Worm (Caenorhabditis elegans) whole organism, L4 larva: Measurements from ENCODE around the gene F09F7.5.

Source experiments
- D1046.2 ChIP-seq: fragments of 200-800 bp; sonication (Bioruptor generic); IDR thresholded peaks from 2 replicates; pipeline ENCODE4 v1.3.6; 2022; ENCODE audit warnings: missing genetic modification characterization, missing compliant biosample characterization
- F37D6.2 ChIP-seq: sonication (generic microtip); optimal IDR thresholded peaks from 2 replicates; lab custom pipeline; 2016; ENCODE audit warnings: mild to moderate bottlenecking, missing genetic modification characterization, missing compliant biosample characterization
- R02D3.7 ChIP-seq: fragments of 150-350 bp; sonication (generic microtip); optimal IDR thresholded peaks from 3 replicates; lab custom pipeline; 2014; ENCODE audit warnings: missing biosample characterization, missing genetic modification characterization
- aha-1 ChIP-seq: fragments of 150-350 bp; peaks from one replicate; lab custom pipeline; 2014; ENCODE audit warnings: missing biosample characterization, missing genetic modification characterization
- aly-2 ChIP-seq: sonication (generic microtip); optimal IDR thresholded peaks from 2 replicates; lab custom pipeline; 2018; ENCODE audit warnings: missing biosample characterization, missing genetic modification characterization
- ama-1 ChIP-seq: fragments of 150-350 bp; optimal IDR thresholded peaks from 2 replicates; lab custom pipeline; 2014; ENCODE audit warnings: inconsistent platforms, mixed read lengths
- arid-1 ChIP-seq: fragments of 200-800 bp; sonication (Bioruptor generic); conservative IDR thresholded peaks from 2 replicates; pipeline ENCODE4 v1.3.6; 2022; ENCODE audit warnings: missing genetic modification reagents, missing genetic modification characterization, missing compliant biosample characterization
- ceh-28 ChIP-seq: fragments of 150-350 bp; optimal IDR thresholded peaks from 2 replicates; lab custom pipeline; 2014; ENCODE audit warnings: missing biosample characterization, missing genetic modification reagents, missing genetic modification characterization
- daf-16 ChIP-seq, 3 experiments: sonication (generic microtip); optimal IDR thresholded peaks; 2 replicates each; lab custom pipeline; 2016 to 2017; ENCODE audit warnings: missing genetic modification characterization in 3 of 3, missing genetic modification reagents in 3 of 3, mild to moderate bottlenecking in 2 of 3, missing compliant biosample characterization in 2 of 3, missing biosample characterization in 1 of 3, moderate library complexity in 1 of 3
- dmd-9 ChIP-seq: fragments of 200-800 bp; sonication (Bioruptor generic); IDR thresholded peaks from 2 replicates; pipeline ENCODE4 v1.3.6; 2022; ENCODE audit warnings: missing genetic modification reagents, missing genetic modification characterization, missing compliant biosample characterization
- dpl-1 ChIP-seq: fragments of 150-350 bp; optimal IDR thresholded peaks from 2 replicates; lab custom pipeline; 2014; ENCODE audit warnings: missing biosample characterization, missing genetic modification reagents, missing genetic modification characterization
- dve-1 ChIP-seq: sonication (generic microtip); optimal IDR thresholded peaks from 2 replicates; lab custom pipeline; 2017; ENCODE audit warnings: antibody characterized with exemption, mild to moderate bottlenecking, missing genetic modification characterization, missing compliant biosample characterization; ENCODE audit not compliant: insufficient read depth
- fos-1 ChIP-seq: fragments of 150-350 bp; optimal IDR thresholded peaks from 2 replicates; lab custom pipeline; 2014; ENCODE audit warnings: missing biosample characterization, missing genetic modification characterization
- hif-1 ChIP-seq, 2 experiments: sonication (generic microtip); optimal IDR thresholded peaks; 2 replicates each; lab custom pipeline; 2016 to 2017; ENCODE audit warnings: missing compliant biosample characterization in 2 of 2, missing genetic modification characterization in 2 of 2, missing genetic modification reagents in 2 of 2, missing genotype in 2 of 2, mild to moderate bottlenecking in 1 of 2
- hlh-11 ChIP-seq: fragments of 200-800 bp; sonication (Bioruptor generic); optimal IDR thresholded peaks from 2 replicates; lab custom pipeline; 2018; ENCODE audit warnings: mild to moderate bottlenecking, missing genetic modification characterization, missing compliant biosample characterization
- hlh-30 ChIP-seq: sonication (generic microtip); optimal IDR thresholded peaks from 2 replicates; lab custom pipeline; 2017; ENCODE audit warnings: antibody characterized with exemption, mild to moderate bottlenecking, missing genetic modification characterization, missing compliant biosample characterization; ENCODE audit not compliant: insufficient read depth
- hmg-1.1 ChIP-seq: fragments of 200-800 bp; sonication (Bioruptor generic); IDR thresholded peaks from 2 replicates; pipeline ENCODE4 v1.3.6; 2022; ENCODE audit warnings: missing genetic modification reagents, missing genetic modification characterization, missing compliant biosample characterization
- lim-7 ChIP-seq: fragments of 200-800 bp; sonication (Bioruptor generic); IDR thresholded peaks from 2 replicates; pipeline ENCODE4 v1.3.6; 2022; ENCODE audit warnings: missing genetic modification characterization, missing compliant biosample characterization
- lin-15B ChIP-seq: fragments of 150-350 bp; sonication (generic microtip); optimal IDR thresholded peaks from 3 replicates; lab custom pipeline; 2014; ENCODE audit warnings: missing biosample characterization, missing genetic modification characterization
- lin-38 ChIP-seq: fragments of 200-800 bp; sonication (Bioruptor generic); IDR thresholded peaks from 2 replicates; pipeline ENCODE4 v1.3.6; 2022; ENCODE audit warnings: missing genetic modification reagents, missing genetic modification characterization, missing compliant biosample characterization
- lsy-2 ChIP-seq, 2 experiments: fragments of 150-350 bp in 1 of 2; sonication (generic microtip) in 1 of 2; optimal IDR thresholded peaks; 2 replicates each; lab custom pipeline; 2014 to 2017; ENCODE audit warnings: missing biosample characterization in 2 of 2, missing genetic modification characterization in 2 of 2
- madf-9 ChIP-seq: fragments of 200-800 bp; sonication (Bioruptor generic); conservative IDR thresholded peaks from 2 replicates; pipeline ENCODE4 v1.3.6; 2022; ENCODE audit warnings: missing genetic modification reagents, missing genetic modification characterization, missing compliant biosample characterization
- mdl-1 ChIP-seq, 2 experiments: fragments of 150-350 bp in 1 of 2; sonication (generic microtip) in 1 of 2; optimal IDR thresholded peaks; 2 replicates each; lab custom pipeline; 2014 to 2017; ENCODE audit warnings: missing biosample characterization in 2 of 2, missing genetic modification characterization in 2 of 2
- mes-2 ChIP-seq: sonication (generic microtip); optimal IDR thresholded peaks from 2 replicates; lab custom pipeline; 2016; ENCODE audit warnings: missing genotype, mild to moderate bottlenecking, missing genetic modification characterization, missing compliant biosample characterization; ENCODE audit not compliant: poor library complexity, severe bottlenecking
- mxl-3 ChIP-seq: fragments of 200-800 bp; sonication (Bioruptor generic); optimal IDR thresholded peaks from 2 replicates; lab custom pipeline; 2018; ENCODE audit warnings: mild to moderate bottlenecking, missing genetic modification characterization, missing compliant biosample characterization
- nhr-25 ChIP-seq: sonication (generic microtip); optimal IDR thresholded peaks from 2 replicates; lab custom pipeline; 2017; ENCODE audit warnings: missing genetic modification characterization, mild to moderate bottlenecking, missing compliant biosample characterization, antibody characterized with exemption, moderate library complexity, borderline replicate concordance; ENCODE audit not compliant: insufficient read depth
- nhr-28 ChIP-seq: fragments of 150-350 bp; optimal IDR thresholded peaks from 2 replicates; lab custom pipeline; 2014; ENCODE audit warnings: missing biosample characterization, missing genetic modification characterization
- nhr-41 ChIP-seq: fragments of 200-800 bp; sonication (Bioruptor generic); IDR thresholded peaks from 2 replicates; pipeline ENCODE4 v1.3.6; 2022; ENCODE audit warnings: missing genetic modification reagents, missing genetic modification characterization, missing compliant biosample characterization
- nhr-48 ChIP-seq: sonication (generic microtip); optimal IDR thresholded peaks from 2 replicates; lab custom pipeline; 2016; ENCODE audit warnings: mild to moderate bottlenecking, missing genetic modification characterization, missing compliant biosample characterization
- nhr-6 ChIP-seq: fragments of 150-350 bp; optimal IDR thresholded peaks from 2 replicates; lab custom pipeline; 2014; ENCODE audit warnings: missing biosample characterization, missing genetic modification characterization
- rbr-2 ChIP-seq: sonication (generic microtip); optimal IDR thresholded peaks from 2 replicates; lab custom pipeline; 2016; ENCODE audit warnings: missing genotype, missing genetic modification characterization, missing compliant biosample characterization
- sdz-12 ChIP-seq: fragments of 200-800 bp; sonication (Bioruptor generic); optimal IDR thresholded peaks from 2 replicates; lab custom pipeline; 2018; ENCODE audit warnings: mild to moderate bottlenecking, missing genetic modification characterization, missing compliant biosample characterization
- tag-97 ChIP-seq: fragments of 200-800 bp; sonication (Bioruptor generic); IDR thresholded peaks from 2 replicates; pipeline ENCODE4 v1.3.6; 2022; ENCODE audit warnings: missing genetic modification characterization, missing compliant biosample characterization
- tra-1 ChIP-seq: fragments of 200-800 bp; sonication (Bioruptor generic); IDR thresholded peaks from 2 replicates; pipeline ENCODE4 v1.3.6; 2022; ENCODE audit warnings: missing genetic modification reagents, missing genetic modification characterization, missing compliant biosample characterization
- unc-130 ChIP-seq: sonication (generic microtip); optimal IDR thresholded peaks from 2 replicates; lab custom pipeline; 2016; ENCODE audit warnings: missing genetic modification reagents, missing genetic modification characterization, missing compliant biosample characterization
- vab-7 ChIP-seq: fragments of 200-800 bp; sonication (Bioruptor generic); IDR thresholded peaks from 2 replicates; pipeline ENCODE4 v1.3.6; 2022; ENCODE audit warnings: missing genetic modification reagents, missing genetic modification characterization, missing compliant biosample characterization

The F09F7.5 gene

ce11 chrIII:5591668-5592149 is 44.9 kb downstream of the F09F7.5 start, which contains the start of the genes ddx-15 and ucr-1 (continued):
- TF ChIP-seq nhr-6 (peak; percentile 50), sdz-12 (no peak), lin-15B (tag; lab: Kevin White, UChicago) (no peak), vab-7 (GFP tag; lab: Robert Waterston, UW) (no peak), R02D3.7 (tag; lab: Kevin White, UChicago) (peak; percentile 55), tra-1 (GFP tag; lab: Robert Waterston, UW) (no peak), dpl-1 (GFP tag; lab: Kevin White, UChicago) (peak; percentile 68), fos-1 (tag; lab: Kevin White, UChicago) (no peak), unc-130 (GFP tag; lab: Kevin White, UChicago) (peak; percentile 27), madf-9 (GFP tag; lab: Robert Waterston, UW) (no peak), aha-1 (tag; lab: Kevin White, UChicago) (no peak), lsy-2 (tag; optimal IDR thresholded peaks at IDR 0.05; lab: Kevin White, UChicago) (peak; percentile 12 to 88), hlh-30 (peak; percentile 63), hlh-11 (peak; percentile 47), D1046.2 (no peak), hif-1 (tag; optimal IDR thresholded peaks at IDR 0.05; lab: Kevin White, UChicago) (peak in 1 of 2 experiments; percentile 43), dmd-9 (GFP tag; lab: Robert Waterston, UW) (no peak), rbr-2 (tag; lab: Kevin White, UChicago) (peak; percentile 9), aly-2 (tag; lab: Kevin White, UChicago) (no peak), mxl-3 (GFP tag; lab: Kevin White, UChicago) (no peak), lim-7 (GFP tag; lab: Robert Waterston, UW) (no peak), ama-1 (lab: Kevin White, UChicago) (peak; percentile 33), mes-2 (peak; percentile 87), daf-16 (GFP tag; optimal IDR thresholded peaks at IDR 0.05; lab: Kevin White, UChicago) (no peak), daf-16 (tag; optimal IDR thresholded peaks at IDR 0.05; lab: Kevin White, UChicago) (peak; percentile 33), lin-38 (GFP tag; lab: Robert Waterston, UW) (peak; percentile 66), dve-1 (tag; lab: Kevin White, UChicago) (peak; percentile 73)

ce11 chrIII:5594350-5594749 is 47.6 kb downstream of the F09F7.5 start:
- TF ChIP-seq madf-9 (GFP tag; lab: Robert Waterston, UW) (0 out of 2 replicates have a peak, but pooled peaks have one; percentile 17), nhr-28 (peak; percentile 43), arid-1 (GFP tag; lab: Robert Waterston, UW) (0 out of 2 replicates have a peak, but pooled peaks have one; percentile 26), nhr-25 (peak; percentile 76), lin-38 (GFP tag; lab: Robert Waterston, UW) (peak; percentile 32), mdl-1 (tag; optimal IDR thresholded peaks at IDR 0.05; lab: Kevin White, UChicago) (peak in 1 of 2 experiments; percentile 22), aha-1 (tag; lab: Kevin White, UChicago) (peak; percentile 38), daf-16 (GFP tag; optimal IDR thresholded peaks at IDR 0.05; lab: Kevin White, UChicago) (peak in 1 of 2 experiments; percentile 7), daf-16 (tag; optimal IDR thresholded peaks at IDR 0.05; lab: Kevin White, UChicago) (no peak), nhr-48 (tag; lab: Kevin White, UChicago) (no peak), hmg-1.1 (peak; percentile 38; the same call in 1 of the 2 replicates), nhr-41 (no peak), ceh-28 (tag; lab: Kevin White, UChicago) (no peak), lsy-2 (tag; optimal IDR thresholded peaks at IDR 0.05; lab: Kevin White, UChicago) (peak in 1 of 2 experiments; percentile 37), F37D6.2 (tag; lab: Kevin White, UChicago) (no peak), tag-97 (GFP tag; lab: Robert Waterston, UW) (no peak), mxl-3 (GFP tag; lab: Kevin White, UChicago) (peak; percentile 43), ama-1 (lab: Kevin White, UChicago) (peak; percentile 80), mes-2 (peak; percentile 62), dve-1 (tag; lab: Kevin White, UChicago) (peak; percentile 28)
